Worm (Caenorhabditis elegans): Measurements from ENCODE around the gene dpr-1.

DNA sequence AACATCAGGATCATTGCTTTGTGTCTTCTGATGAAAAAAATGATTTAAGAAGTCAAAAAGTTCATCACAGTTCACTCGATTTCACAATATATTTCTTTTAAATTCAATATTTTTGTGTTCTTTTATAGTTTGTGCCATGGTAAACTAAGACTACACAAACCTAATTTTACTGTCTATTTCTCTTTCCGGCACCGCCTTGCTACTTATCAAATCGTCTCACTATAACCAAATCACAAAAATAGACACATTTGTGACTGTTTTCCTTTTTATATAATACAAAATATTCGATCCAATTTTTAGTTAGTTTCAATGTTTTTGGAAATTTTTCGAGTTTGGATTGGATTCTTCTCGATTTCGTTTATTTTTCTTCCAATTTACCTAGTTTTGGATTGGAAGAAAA, 12.1 kb upstream of the dpr-1 start, which contains the start of gene swt-6:
- no peak for TF ChIP-seq nhr-28 (tag; optimal IDR thresholded peaks at IDR 0.05)
- no peak for TF ChIP-seq nhr-76 (tag; optimal IDR thresholded peaks at IDR 0.05)
- no peak for TF ChIP-seq unc-62 (GFP tag; optimal IDR thresholded peaks at IDR 0.05)
- no peak for TF ChIP-seq ztf-11 (tag; optimal IDR thresholded peaks at IDR 0.05)
- TF ChIP-seq mep-1 (tag; optimal IDR thresholded peaks at IDR 0.05), result no peak
- TF ChIP-seq sptf-1 (tag; optimal IDR thresholded peaks at IDR 0.05), result no peak
- TF ChIP-seq mab-5 (tag; optimal IDR thresholded peaks at IDR 0.05), result no peak
